Worm (Caenorhabditis elegans) whole organism, early embryonic: ENCODE data around the gene nlp-27.

Experiments
- B0310.2 ChIP-seq: sonication (generic microtip); optimal IDR thresholded peaks from 2 replicates; lab custom pipeline; 2016; ENCODE audit warnings: mild to moderate bottlenecking, missing genetic modification characterization, missing compliant biosample characterization
- F13C5.2 ChIP-seq: sonication (generic microtip); optimal IDR thresholded peaks from 2 replicates; lab custom pipeline; 2017; ENCODE audit warnings: mild to moderate bottlenecking, missing genetic modification characterization, inconsistent platforms, missing compliant biosample characterization
- aly-1 ChIP-seq: sonication (generic microtip); optimal IDR thresholded peaks from 2 replicates; lab custom pipeline; 2016; ENCODE audit warnings: missing genetic modification characterization, missing compliant biosample characterization
- ama-1 ChIP-seq: fragments of 150-350 bp; optimal IDR thresholded peaks from 2 replicates; lab custom pipeline; 2014
- ceh-13 ChIP-seq: fragments of 200-800 bp; sonication (Bioruptor generic); optimal IDR thresholded peaks from 2 replicates; lab custom pipeline; 2018; ENCODE audit warnings: mild to moderate bottlenecking, missing genetic modification characterization, missing compliant biosample characterization
- flt-1 ChIP-seq: fragments of 200-800 bp; sonication (Bioruptor generic); IDR thresholded peaks from 2 replicates; pipeline ENCODE4 v1.3.6; 2022; ENCODE audit warnings: missing genetic modification characterization, missing compliant biosample characterization
- hmg-4 ChIP-seq: fragments of 200-800 bp; sonication (Bioruptor generic); optimal IDR thresholded peaks from 2 replicates; lab custom pipeline; 2018; ENCODE audit warnings: mild to moderate bottlenecking, missing genetic modification characterization, missing compliant biosample characterization
- hnd-1 ChIP-seq: sonication (generic microtip); optimal IDR thresholded peaks from 2 replicates; lab custom pipeline; 2016; ENCODE audit warnings: missing genetic modification characterization, missing compliant biosample characterization
- scrt-1 ChIP-seq: fragments of 200-800 bp; sonication (Bioruptor generic); IDR thresholded peaks from 2 replicates; pipeline ENCODE4 v1.3.6; 2022; ENCODE audit warnings: missing genetic modification characterization, missing compliant biosample characterization
- tbx-11 ChIP-seq: fragments of 200-800 bp; sonication (Bioruptor generic); IDR thresholded peaks from 2 replicates; pipeline ENCODE4 v1.3.6; 2022; ENCODE audit warnings: missing genetic modification characterization, missing compliant biosample characterization
- tbx-37 ChIP-seq: fragments of 200-800 bp; sonication (Bioruptor generic); conservative IDR thresholded peaks from 2 replicates; pipeline ENCODE4 v1.3.6; 2022; ENCODE audit warnings: missing genetic modification reagents, missing genetic modification characterization, missing compliant biosample characterization
- tra-4 ChIP-seq: sonication (generic microtip); optimal IDR thresholded peaks from 2 replicates; lab custom pipeline; 2017; ENCODE audit warnings: missing genetic modification characterization, missing compliant biosample characterization

- no peak for TF ChIP-seq flt-1
- TF ChIP-seq F13C5.2 (tag; lab: Kevin White, UChicago) = no peak
- no peak for TF ChIP-seq aly-1 (tag; lab: Kevin White, UChicago)
- no peak for TF ChIP-seq tbx-37
- no peak for TF ChIP-seq ama-1 (lab: Kevin White, UChicago)
- TF ChIP-seq scrt-1 (GFP tag; lab: Robert Waterston, UW) = no peak
- TF ChIP-seq tbx-11 (GFP tag; lab: Robert Waterston, UW) = no peak
- no peak for TF ChIP-seq tra-4 (tag; lab: Kevin White, UChicago)
- TF ChIP-seq hnd-1 (tag; lab: Kevin White, UChicago) = no peak
- TF ChIP-seq ceh-13 (GFP tag; lab: Kevin White, UChicago) = no peak
- TF ChIP-seq hmg-4 (GFP tag; lab: Kevin White, UChicago) = no peak
- no peak for TF ChIP-seq B0310.2 (tag; lab: Kevin White, UChicago)
Measured at ce11 chrV:3976964-3977363, 12.2 kb upstream of the nlp-27 start, which contains the start of gene str-83.
